In genomic region chr3L:21027657-21028255, dm6 we compare ENCODE assay signal across 1 fruit fly cellular context.
TF ChIP-seq lines count a peak whose summit lies in the region.

Gene Pdss2 (plus strand): TSS chr3L:21027915.

TF ChIP-seq in whole organism, embryonic, 481 proteins besides CTCF, POLR2A, EP300 and RAD21 (continued from another document and continues in another):
- TF ChIP-seq CG7839 (tag; optimal IDR thresholded peaks at IDR 0.05; lab: Kevin White, UChicago): peak; percentile 71
- peak; percentile 12 for TF ChIP-seq zen (tag; optimal IDR thresholded peaks at IDR 0.05; lab: Kevin White, UChicago)
- TF ChIP-seq CG32772 (GFP tag; IDR thresholded peaks at IDR 0.05; lab: Robert Waterston, UW): peak; percentile 73
- peak; percentile 60 for TF ChIP-seq Bteb2 (GFP tag; optimal IDR thresholded peaks at IDR 0.05; lab: Kevin White, UChicago)
- peak; percentile 44 for TF ChIP-seq CrebB (tag; optimal IDR thresholded peaks at IDR 0.05; lab: Kevin White, UChicago)
- peak; percentile 72 for TF ChIP-seq gro (GFP tag; optimal IDR thresholded peaks at IDR 0.05; lab: Kevin White, UChicago)
- peak; percentile 46; the same call in 1 of the 2 replicates for TF ChIP-seq sens-2 (GFP tag; IDR thresholded peaks at IDR 0.05; lab: Robert Waterston, UW)
- TF ChIP-seq inv (GFP tag; IDR thresholded peaks at IDR 0.05; lab: Robert Waterston, UW; ENCODE audit: partially characterized antibody): peak; percentile 65
- peak; percentile 72 for TF ChIP-seq CG14667 (GFP tag; IDR thresholded peaks at IDR 0.05; lab: Robert Waterston, UW)
- TF ChIP-seq CG11085 (GFP tag; IDR thresholded peaks at IDR 0.05; lab: Robert Waterston, UW): peak; percentile 76
- peak; percentile 39; the same call in 1 of the 3 replicates for TF ChIP-seq zen2 (GFP tag; IDR thresholded peaks at IDR 0.05; lab: Robert Waterston, UW; ENCODE audit: partially characterized antibody)
- TF ChIP-seq pho (GFP tag; optimal IDR thresholded peaks at IDR 0.05; lab: Kevin White, UChicago): peak; percentile 82
- TF ChIP-seq HmgD (GFP tag; optimal IDR thresholded peaks at IDR 0.05; lab: Kevin White, UChicago): peak; percentile 55
- peak; percentile 51 for TF ChIP-seq Mad (GFP tag; optimal IDR thresholded peaks at IDR 0.05; lab: Kevin White, UChicago)
- peak; percentile 69 for TF ChIP-seq Fer2 (tag; optimal IDR thresholded peaks at IDR 0.05; lab: Kevin White, UChicago)
- TF ChIP-seq Tbp (GFP tag; optimal IDR thresholded peaks at IDR 0.05; lab: Kevin White, UChicago): no peak
- peak; percentile 89 for TF ChIP-seq NFAT (GFP tag; IDR thresholded peaks at IDR 0.05; lab: Robert Waterston, UW)
- no peak for TF ChIP-seq dati (GFP tag; IDR thresholded peaks at IDR 0.05; lab: Robert Waterston, UW)
- no peak for TF ChIP-seq br (optimal IDR thresholded peaks at IDR 0.05; lab: Kevin White, UChicago)
- TF ChIP-seq slbo (GFP tag; IDR thresholded peaks at IDR 0.05; lab: Robert Waterston, UW): peak; percentile 91
- no peak for TF ChIP-seq CG12071 (GFP tag; optimal IDR thresholded peaks at IDR 0.05; lab: Kevin White, UChicago)
- TF ChIP-seq CG33557 (GFP tag; optimal IDR thresholded peaks at IDR 0.05; lab: Kevin White, UChicago): peak; percentile 56
- TF ChIP-seq CG2712 (tag; optimal IDR thresholded peaks at IDR 0.05; lab: Kevin White, UChicago): peak; percentile 75
- TF ChIP-seq jing (GFP tag; optimal IDR thresholded peaks at IDR 0.05; lab: Kevin White, UChicago): no peak
- TF ChIP-seq exex (tag; optimal IDR thresholded peaks at IDR 0.05; lab: Kevin White, UChicago): no peak
- TF ChIP-seq GATAe (GFP tag; conservative IDR thresholded peaks at IDR 0.05; lab: Robert Waterston, UW): no peak
- TF ChIP-seq cg (GFP tag; optimal IDR thresholded peaks at IDR 0.05; lab: Kevin White, UChicago): no peak
- peak; percentile 94 for TF ChIP-seq CG9932 (GFP tag; IDR thresholded peaks at IDR 0.05; lab: Robert Waterston, UW)
- TF ChIP-seq CG31441 (GFP tag; IDR thresholded peaks at IDR 0.05; lab: Robert Waterston, UW): peak; percentile 68
- TF ChIP-seq stc (GFP tag; IDR thresholded peaks at IDR 0.05; lab: Robert Waterston, UW): peak; percentile 55
- peak; percentile 15 for TF ChIP-seq CG17568 (GFP tag; optimal IDR thresholded peaks at IDR 0.05; lab: Kevin White, UChicago)
- TF ChIP-seq CG13123 (GFP tag; optimal IDR thresholded peaks at IDR 0.05; lab: Kevin White, UChicago): peak; percentile 37
- peak; percentile 52 for TF ChIP-seq Usf (GFP tag; optimal IDR thresholded peaks at IDR 0.05; lab: Kevin White, UChicago)
- TF ChIP-seq CG7786 (GFP tag; optimal IDR thresholded peaks at IDR 0.05; lab: Kevin White, UChicago): peak; percentile 71
- TF ChIP-seq CG31388 (GFP tag; optimal IDR thresholded peaks at IDR 0.05; lab: Kevin White, UChicago): peak; percentile 64
- peak; percentile 58 for TF ChIP-seq dmrt99B (tag; optimal IDR thresholded peaks at IDR 0.05; lab: Kevin White, UChicago)
- peak; percentile 30 for TF ChIP-seq CG30431 (GFP tag; optimal IDR thresholded peaks at IDR 0.05; lab: Kevin White, UChicago)
- TF ChIP-seq lola (GFP tag; optimal IDR thresholded peaks at IDR 0.05; lab: Kevin White, UChicago): peak in 1 of 3 experiments; percentile 73
- TF ChIP-seq Max (GFP tag; optimal IDR thresholded peaks at IDR 0.05; lab: Kevin White, UChicago): peak; percentile 60
- no peak for TF ChIP-seq Sry-β (GFP tag; optimal IDR thresholded peaks at IDR 0.05; lab: Kevin White, UChicago)
- peak; percentile 59 for TF ChIP-seq CG13296 (GFP tag; optimal IDR thresholded peaks at IDR 0.05; lab: Kevin White, UChicago)
- peak; percentile 65 to 68 for TF ChIP-seq Hr51 (GFP tag; optimal IDR thresholded peaks at IDR 0.05; lab: Kevin White, UChicago)
- no peak for TF ChIP-seq CG15073 (GFP tag; optimal IDR thresholded peaks at IDR 0.05; lab: Kevin White, UChicago)
- peak; percentile 75 for TF ChIP-seq CG8944 (GFP tag; optimal IDR thresholded peaks at IDR 0.05; lab: Kevin White, UChicago)
- TF ChIP-seq lmd (GFP tag; IDR thresholded peaks at IDR 0.05; lab: Robert Waterston, UW): peak; percentile 74
- TF ChIP-seq CG34224 (GFP tag; IDR thresholded peaks at IDR 0.05; lab: Robert Waterston, UW; ENCODE audit: partially characterized antibody): peak; percentile 64
- TF ChIP-seq CG7372 (GFP tag; IDR thresholded peaks at IDR 0.05; lab: Robert Waterston, UW): peak; percentile 76
- TF ChIP-seq CG10959 (GFP tag; IDR thresholded peaks at IDR 0.05; lab: Robert Waterston, UW): peak; percentile 62; the same call in 1 of the 2 replicates
- TF ChIP-seq dpn (GFP tag; optimal IDR thresholded peaks at IDR 0.05; lab: Kevin White, UChicago): peak; percentile 65 to 71
- peak; percentile 25 for TF ChIP-seq btn (GFP tag; optimal IDR thresholded peaks at IDR 0.05; lab: Kevin White, UChicago)
- TF ChIP-seq CG11560 (tag; IDR thresholded peaks at IDR 0.05; lab: Robert Waterston, UW): peak; percentile 51; the same call in 1 of the 3 replicates
- no peak for TF ChIP-seq dan (GFP tag; IDR thresholded peaks at IDR 0.05; lab: Robert Waterston, UW)
- TF ChIP-seq tll (GFP tag; optimal IDR thresholded peaks at IDR 0.05; lab: Kevin White, UChicago): no peak
- peak; percentile 77 for TF ChIP-seq CG16813 (GFP tag; IDR thresholded peaks at IDR 0.05; lab: Robert Waterston, UW; ENCODE audit: partially characterized antibody)
- no peak for TF ChIP-seq CG6683 (GFP tag; optimal IDR thresholded peaks at IDR 0.05; lab: Kevin White, UChicago)
- TF ChIP-seq CG6254 (GFP tag; optimal IDR thresholded peaks at IDR 0.05; lab: Kevin White, UChicago): peak; percentile 17
- TF ChIP-seq CG12219 (GFP tag; optimal IDR thresholded peaks at IDR 0.05; lab: Kevin White, UChicago): peak; percentile 2
- no peak for TF ChIP-seq CG3065 (GFP tag; optimal IDR thresholded peaks at IDR 0.05; lab: Kevin White, UChicago)
- TF ChIP-seq peb (GFP tag; IDR thresholded peaks at IDR 0.05; lab: Robert Waterston, UW): peak; percentile 29; the same call in 1 of the 2 replicates
- peak; percentile 36 for TF ChIP-seq trh (GFP tag; optimal IDR thresholded peaks at IDR 0.05; lab: Kevin White, UChicago)
- peak; percentile 24 for TF ChIP-seq lbe (GFP tag; optimal IDR thresholded peaks at IDR 0.05; lab: Kevin White, UChicago)
- no peak for TF ChIP-seq insv (GFP tag; optimal IDR thresholded peaks at IDR 0.05; lab: Kevin White, UChicago)
- TF ChIP-seq lilli (GFP tag; optimal IDR thresholded peaks at IDR 0.05; lab: Kevin White, UChicago): peak; percentile 86
- TF ChIP-seq Ptx1 (GFP tag; IDR thresholded peaks at IDR 0.05; lab: Robert Waterston, UW): peak; percentile 77
- peak; percentile 83 for TF ChIP-seq BEAF-32 (GFP tag; optimal IDR thresholded peaks at IDR 0.05; lab: Kevin White, UChicago)
- 0 out of 3 replicates have a peak, but pooled peaks have one; percentile 63 for TF ChIP-seq CG3726 (GFP tag; IDR thresholded peaks at IDR 0.05; lab: Robert Waterston, UW)
- TF ChIP-seq jumu (GFP tag; optimal IDR thresholded peaks at IDR 0.05; lab: Kevin White, UChicago): peak; percentile 66
- no peak for TF ChIP-seq CG17912 (GFP tag; optimal IDR thresholded peaks at IDR 0.05; lab: Kevin White, UChicago)
- peak; percentile 61; the same call in 1 of the 2 replicates for TF ChIP-seq CG17328 (GFP tag; IDR thresholded peaks at IDR 0.05; lab: Robert Waterston, UW)
- TF ChIP-seq CG2120 (GFP tag; optimal IDR thresholded peaks at IDR 0.05; lab: Kevin White, UChicago): peak; percentile 86
- TF ChIP-seq Dp (GFP tag; optimal IDR thresholded peaks at IDR 0.05; lab: Kevin White, UChicago): peak; percentile 7
- peak; percentile 59 for TF ChIP-seq unpg (GFP tag; optimal IDR thresholded peaks at IDR 0.05; lab: Kevin White, UChicago)
- TF ChIP-seq CG14710 (tag; optimal IDR thresholded peaks at IDR 0.05; lab: Kevin White, UChicago): peak; percentile 89
- TF ChIP-seq CG1792 (GFP tag; optimal IDR thresholded peaks at IDR 0.05; lab: Kevin White, UChicago): peak; percentile 15
- TF ChIP-seq hb (GFP tag; IDR thresholded peaks at IDR 0.05; lab: Robert Waterston, UW; ENCODE audit: partially characterized antibody): no peak
- peak; percentile 58 for TF ChIP-seq CG12659 (GFP tag; optimal IDR thresholded peaks at IDR 0.05; lab: Kevin White, UChicago)
- peak; percentile 43 for TF ChIP-seq CG4854 (GFP tag; optimal IDR thresholded peaks at IDR 0.05; lab: Kevin White, UChicago)
- TF ChIP-seq usp (GFP tag; optimal IDR thresholded peaks at IDR 0.05; lab: Kevin White, UChicago): no peak
- TF ChIP-seq gt (GFP tag; IDR thresholded peaks at IDR 0.05; lab: Robert Waterston, UW): peak; percentile 55; the same call in 1 of the 2 replicates
- TF ChIP-seq CG10366 (GFP tag; IDR thresholded peaks at IDR 0.05; lab: Robert Waterston, UW): peak; percentile 80
- no peak for TF ChIP-seq eve (GFP tag; optimal IDR thresholded peaks at IDR 0.05; lab: Kevin White, UChicago)
- TF ChIP-seq kni (GFP tag; optimal IDR thresholded peaks at IDR 0.05; lab: Kevin White, UChicago): peak; percentile 98
- peak; percentile 54; the same call in 1 of the 3 replicates for TF ChIP-seq C15 (GFP tag; IDR thresholded peaks at IDR 0.05; lab: Robert Waterston, UW)
- TF ChIP-seq D19B (GFP tag; optimal IDR thresholded peaks at IDR 0.05; lab: Kevin White, UChicago): peak; percentile 45
- TF ChIP-seq CG15514 (GFP tag; optimal IDR thresholded peaks at IDR 0.05; lab: Kevin White, UChicago): peak; percentile 73
- no peak for TF ChIP-seq tup (GFP tag; optimal IDR thresholded peaks at IDR 0.05; lab: Kevin White, UChicago)
- no peak for TF ChIP-seq corto (GFP tag; optimal IDR thresholded peaks at IDR 0.05; lab: Kevin White, UChicago)
- peak; percentile 8 for TF ChIP-seq wek (GFP tag; optimal IDR thresholded peaks at IDR 0.05; lab: Kevin White, UChicago)
- TF ChIP-seq yki (optimal IDR thresholded peaks at IDR 0.05; lab: Kevin White, UChicago): no peak
- no peak for TF ChIP-seq Trl (optimal IDR thresholded peaks at IDR 0.05; lab: Kevin White, UChicago)
- peak; percentile 55 for TF ChIP-seq Trl (GFP tag; optimal IDR thresholded peaks at IDR 0.05; lab: Kevin White, UChicago)
- peak; percentile 72; the same call in 1 of the 2 replicates for TF ChIP-seq ranshi (GFP tag; IDR thresholded peaks at IDR 0.05; lab: Robert Waterston, UW)
- TF ChIP-seq Awh (GFP tag; IDR thresholded peaks at IDR 0.05; lab: Robert Waterston, UW): peak; percentile 66; the same call in 1 of the 2 replicates
- TF ChIP-seq seq (GFP tag; IDR thresholded peaks at IDR 0.05; lab: Robert Waterston, UW): 0 out of 2 replicates have a peak, but pooled peaks have one; percentile 46
- no peak for TF ChIP-seq ac (GFP tag; optimal IDR thresholded peaks at IDR 0.05; lab: Kevin White, UChicago)
- no peak; the same call in none of the 2 replicates for TF ChIP-seq CG32767 (GFP tag; IDR thresholded peaks at IDR 0.05; lab: Robert Waterston, UW)
- TF ChIP-seq sens (GFP tag; lab: Kevin White, UChicago): peak; percentile 91
- TF ChIP-seq croc (GFP tag; conservative IDR thresholded peaks at IDR 0.05; lab: Robert Waterston, UW): peak; percentile 55
- TF ChIP-seq Abd-B (GFP tag; optimal IDR thresholded peaks at IDR 0.05; lab: Kevin White, UChicago): peak; percentile 73
- TF ChIP-seq B-H2 (GFP tag; optimal IDR thresholded peaks at IDR 0.05; lab: Kevin White, UChicago): peak; percentile 84
- no peak for TF ChIP-seq pita (GFP tag; optimal IDR thresholded peaks at IDR 0.05; lab: Kevin White, UChicago)
- peak; percentile 97 for TF ChIP-seq crol (GFP tag; IDR thresholded peaks at IDR 0.05; lab: Robert Waterston, UW)
- no peak for TF ChIP-seq CG15479 (GFP tag; optimal IDR thresholded peaks at IDR 0.05; lab: Kevin White, UChicago)
- TF ChIP-seq hbn (GFP tag; IDR thresholded peaks at IDR 0.05; lab: Robert Waterston, UW; ENCODE audit: partially characterized antibody): peak; percentile 63; the same call in 1 of the 2 replicates
- no peak for TF ChIP-seq CG7271 (tag; optimal IDR thresholded peaks at IDR 0.05; lab: Kevin White, UChicago)
- TF ChIP-seq Stat92E (GFP tag; optimal IDR thresholded peaks at IDR 0.05; lab: Kevin White, UChicago): peak in 1 of 3 experiments; percentile 75
- TF ChIP-seq CG13775 (GFP tag; optimal IDR thresholded peaks at IDR 0.05; lab: Kevin White, UChicago): peak; percentile 85
- TF ChIP-seq CG10267 (tag; optimal IDR thresholded peaks at IDR 0.05; lab: Kevin White, UChicago): peak; percentile 65
- TF ChIP-seq CG12104 (GFP tag; optimal IDR thresholded peaks at IDR 0.05; lab: Kevin White, UChicago): peak; percentile 71
- no peak for TF ChIP-seq CG1832 (GFP tag; optimal IDR thresholded peaks at IDR 0.05; lab: Kevin White, UChicago)
- TF ChIP-seq CG10979 (tag; optimal IDR thresholded peaks at IDR 0.05; lab: Kevin White, UChicago): peak; percentile 47
- TF ChIP-seq nom (GFP tag; optimal IDR thresholded peaks at IDR 0.05; lab: Kevin White, UChicago): peak; percentile 74
- peak; percentile 81 for TF ChIP-seq zfh1 (GFP tag; IDR thresholded peaks at IDR 0.05; lab: Robert Waterston, UW)
- TF ChIP-seq Dll (GFP tag; IDR thresholded peaks at IDR 0.05; lab: Robert Waterston, UW; ENCODE audit: partially characterized antibody): peak; percentile 78
- peak; percentile 61 for TF ChIP-seq YL-1 (GFP tag; optimal IDR thresholded peaks at IDR 0.05; lab: Kevin White, UChicago)
- TF ChIP-seq z (GFP tag; IDR thresholded peaks at IDR 0.05; lab: Robert Waterston, UW): no peak
- peak; percentile 29 for TF ChIP-seq Sin3A (optimal IDR thresholded peaks at IDR 0.05; lab: Kevin White, UChicago)
- peak; percentile 18 for TF ChIP-seq BtbVII (GFP tag; optimal IDR thresholded peaks at IDR 0.05; lab: Kevin White, UChicago)
- peak; percentile 54 for TF ChIP-seq Dek (tag; optimal IDR thresholded peaks at IDR 0.05; lab: Kevin White, UChicago)
- TF ChIP-seq NK7.1 (GFP tag; optimal IDR thresholded peaks at IDR 0.05; lab: Kevin White, UChicago): no peak
- peak; percentile 52 for TF ChIP-seq CG43689 (GFP tag; IDR thresholded peaks at IDR 0.05; lab: Robert Waterston, UW)
- TF ChIP-seq ab (GFP tag; optimal IDR thresholded peaks at IDR 0.05; lab: Kevin White, UChicago): peak; percentile 5
- peak; percentile 71 for TF ChIP-seq tio (GFP tag; optimal IDR thresholded peaks at IDR 0.05; lab: Kevin White, UChicago)
- peak; percentile 24 for TF ChIP-seq slou (GFP tag; optimal IDR thresholded peaks at IDR 0.05; lab: Kevin White, UChicago)
- TF ChIP-seq trem (tag; optimal IDR thresholded peaks at IDR 0.05; lab: Kevin White, UChicago): peak; percentile 75
- TF ChIP-seq Sox100B (GFP tag; optimal IDR thresholded peaks at IDR 0.05; lab: Kevin White, UChicago): peak; percentile 53
- peak; percentile 36 for TF ChIP-seq CG5180 (GFP tag; optimal IDR thresholded peaks at IDR 0.05; lab: Kevin White, UChicago)
- TF ChIP-seq CG9876 (GFP tag; optimal IDR thresholded peaks at IDR 0.05; lab: Kevin White, UChicago): peak; percentile 61
- peak; percentile 76 for TF ChIP-seq tgo (GFP tag; IDR thresholded peaks at IDR 0.05; lab: Robert Waterston, UW)
- peak; percentile 57 for TF ChIP-seq gsb (GFP tag; IDR thresholded peaks at IDR 0.05; lab: Robert Waterston, UW)
